Fruit fly (Drosophila melanogaster): Measurements from ENCODE around the gene tow.

Gene tow

dm6 chr3L:6988942-6989569 is 46.4 kb downstream of the tow start (continued):
- TF ChIP-seq CG18599 (GFP tag; optimal IDR thresholded peaks at IDR 0.05) (peak; percentile 95), pnt (GFP tag; optimal IDR thresholded peaks at IDR 0.05) (peak; percentile 74), Atf-2 (GFP tag; optimal IDR thresholded peaks at IDR 0.05) (peak; percentile 49), CG8388 (GFP tag; optimal IDR thresholded peaks at IDR 0.05) (peak; percentile 91), sr (GFP tag; IDR thresholded peaks at IDR 0.05) (peak; percentile 45; the same call in 2 of the 3 replicates), nau (GFP tag; optimal IDR thresholded peaks at IDR 0.05) (peak; percentile 94), crp (GFP tag; optimal IDR thresholded peaks at IDR 0.05) (peak in 1 of 2 experiments; percentile 45), Jarid2 (GFP tag; optimal IDR thresholded peaks at IDR 0.05) (peak; percentile 79), E2f1 (GFP tag; IDR thresholded peaks at IDR 0.05) (peak; percentile 83), ara (GFP tag; IDR thresholded peaks at IDR 0.05) (peak; percentile 70), CG11085 (GFP tag; IDR thresholded peaks at IDR 0.05) (peak; percentile 52; the same call in 1 of the 2 replicates), Dref (GFP tag; IDR thresholded peaks at IDR 0.05) (0 out of 2 replicates have a peak, but pooled peaks have one; percentile 27), danr (GFP tag; IDR thresholded peaks at IDR 0.05) (peak; percentile 81), CkIIα-i1 (GFP tag; IDR thresholded peaks at IDR 0.05) (no peak), Nf-YB (GFP tag; optimal IDR thresholded peaks at IDR 0.05) (peak; percentile 98), luna (GFP tag; optimal IDR thresholded peaks at IDR 0.05) (no peak), CG13775 (GFP tag; optimal IDR thresholded peaks at IDR 0.05) (peak; percentile 91), CG7372 (GFP tag; IDR thresholded peaks at IDR 0.05) (peak; percentile 80), ken (GFP tag; IDR thresholded peaks at IDR 0.05) (0 out of 3 replicates have a peak, but pooled peaks have one; percentile 33), Doc3 (GFP tag; IDR thresholded peaks at IDR 0.05; ENCODE audit: partially characterized antibody) (no peak; the same call in 2 of the 3 replicates), tup (GFP tag; optimal IDR thresholded peaks at IDR 0.05) (peak; percentile 2), gfzf (GFP tag; optimal IDR thresholded peaks at IDR 0.05) (no peak), slbo (GFP tag; IDR thresholded peaks at IDR 0.05) (peak; percentile 80), CG10147 (GFP tag; optimal IDR thresholded peaks at IDR 0.05) (peak; percentile 97), fd102C (GFP tag; optimal IDR thresholded peaks at IDR 0.05) (no peak), slou (GFP tag; optimal IDR thresholded peaks at IDR 0.05) (peak; percentile 88), CG17802 (tag; optimal IDR thresholded peaks at IDR 0.05) (peak; percentile 34), pb (GFP tag; optimal IDR thresholded peaks at IDR 0.05) (peak; percentile 59), CG1603 (tag; optimal IDR thresholded peaks at IDR 0.05) (peak; percentile 51), nmo (GFP tag; optimal IDR thresholded peaks at IDR 0.05) (peak; percentile 96), CG13894 (tag; optimal IDR thresholded peaks at IDR 0.05) (peak; percentile 77), knrl (GFP tag; IDR thresholded peaks at IDR 0.05; ENCODE audit: partially characterized antibody) (no peak), Mes4 (GFP tag; optimal IDR thresholded peaks at IDR 0.05) (peak; percentile 25), MBD-R2 (GFP tag; IDR thresholded peaks at IDR 0.05) (peak; percentile 53; the same call in 1 of the 2 replicates), zfh1 (GFP tag; IDR thresholded peaks at IDR 0.05) (peak; percentile 78; the same call in 2 of the 3 replicates), CG16779 (GFP tag; IDR thresholded peaks at IDR 0.05) (no peak), ato (GFP tag; IDR thresholded peaks at IDR 0.05; ENCODE audit: partially characterized antibody) (no peak), HLH3B (GFP tag; IDR thresholded peaks at IDR 0.05) (peak; percentile 71), CG15514 (GFP tag; optimal IDR thresholded peaks at IDR 0.05) (peak; percentile 63), maf-S (GFP tag; optimal IDR thresholded peaks at IDR 0.05) (peak; percentile 43), bowl (GFP tag; IDR thresholded peaks at IDR 0.05) (no peak), Hmr (GFP tag; optimal IDR thresholded peaks at IDR 0.05) (peak; percentile 91), CG13123 (GFP tag; optimal IDR thresholded peaks at IDR 0.05) (peak; percentile 64), CTCF (GFP tag; optimal IDR thresholded peaks at IDR 0.05) (peak; percentile 34), CG6254 (GFP tag; optimal IDR thresholded peaks at IDR 0.05) (peak; percentile 91), Ada2b (GFP tag; IDR thresholded peaks at IDR 0.05) (peak; percentile 65), Rfx (GFP tag; IDR thresholded peaks at IDR 0.05) (peak; percentile 90), bigmax (GFP tag; optimal IDR thresholded peaks at IDR 0.05) (no peak), cato (GFP tag; optimal IDR thresholded peaks at IDR 0.05; ENCODE audit: borderline replicate concordance) (peak; percentile 71)
